Fruit fly (Drosophila melanogaster) S2 (cell line): ENCODE data around the gene CG11089.

Source experiments
- CG8478 ChIP-seq: fragments of >200 bp; optimal IDR thresholded peaks from 2 replicates; lab custom pipeline; 2018
- CTCF ChIP-seq, 2 experiments: fragments of >200 bp; optimal IDR thresholded peaks; 2 replicates each; lab custom pipeline; 2018

dm6 chr3R:24875939-24876842 lies 654 bp upstream of the CG11089 start, which contains the start of gene CG3744:
- TF ChIP-seq CTCF (optimal IDR thresholded peaks at IDR 0.05; lab: Kevin White, UChicago) (no peak), CG8478 (lab: Kevin White, UChicago) (no peak)
